Worm (Caenorhabditis elegans): Measurements from ENCODE around the gene twk-18.

DNA sequence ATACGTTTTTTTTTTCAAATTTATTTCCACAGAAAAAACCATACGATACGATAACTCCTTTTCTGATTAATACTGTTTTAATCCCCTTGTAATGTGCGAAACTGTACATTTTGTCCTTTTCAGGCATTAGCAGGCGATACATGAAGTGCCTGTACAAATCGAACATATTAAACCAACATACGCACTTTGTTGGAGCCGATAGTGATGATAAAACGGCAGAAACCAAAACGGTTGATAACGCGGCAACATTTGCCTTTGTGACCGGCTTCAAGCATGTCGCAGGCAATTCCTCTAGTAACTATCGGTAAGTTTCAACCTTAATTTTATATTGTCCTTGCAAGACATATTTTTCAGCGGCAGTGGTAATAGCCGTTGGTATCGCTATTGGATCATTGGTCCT is 46.4 kb downstream of the twk-18 start, which contains the start of gene nep-22:
- no peak for TF ChIP-seq him-1 (tag; optimal IDR thresholded peaks at IDR 0.05)
- no peak for TF ChIP-seq W03F9.2 (tag; optimal IDR thresholded peaks at IDR 0.05)
- TF ChIP-seq dao-5 (tag; optimal IDR thresholded peaks at IDR 0.05) = no peak

Measured in whole organism, L4/young adult.